Worm (Caenorhabditis elegans) whole organism, L1 larva: ENCODE measurements around the gene jmjd-3.2.

Source experiments
- C04F5.9 ChIP-seq: sonication (generic microtip); optimal IDR thresholded peaks from 2 replicates; lab custom pipeline; 2016; ENCODE audit warnings: missing genetic modification characterization, missing compliant biosample characterization
- aha-1 ChIP-seq: fragments of 150-350 bp; optimal IDR thresholded peaks from 2 replicates; lab custom pipeline; 2014; ENCODE audit warnings: missing biosample characterization, missing genetic modification characterization
- ama-1 ChIP-seq: fragments of 150-350 bp; optimal IDR thresholded peaks from 2 replicates; lab custom pipeline; 2014
- blmp-1 ChIP-seq: fragments of 150-350 bp; optimal IDR thresholded peaks from 2 replicates; lab custom pipeline; 2014; ENCODE audit warnings: missing biosample characterization, missing genetic modification characterization
- ceh-8 ChIP-seq: fragments of 200-800 bp; sonication (Bioruptor generic); optimal IDR thresholded peaks from 2 replicates; lab custom pipeline; 2018; ENCODE audit warnings: mild to moderate bottlenecking, missing genetic modification characterization, moderate library complexity, missing compliant biosample characterization
- ceh-82 ChIP-seq, 3 experiments: fragments of 150-350 bp in 1 of 3; sonication (generic microtip) in 2 of 3; optimal IDR thresholded peaks; 2 replicates each; lab custom pipeline; 2014 to 2017; ENCODE audit warnings: missing biosample characterization in 3 of 3, missing genetic modification characterization in 3 of 3
- ceh-88 ChIP-seq: fragments of 200-800 bp; sonication (Bioruptor generic); IDR thresholded peaks from 2 replicates; pipeline ENCODE4 v1.3.6; 2022; ENCODE audit warnings: missing genetic modification characterization, missing compliant biosample characterization
- ces-1 ChIP-seq: fragments of 150-350 bp; optimal IDR thresholded peaks from 2 replicates; lab custom pipeline; 2014; ENCODE audit warnings: missing biosample characterization, missing genetic modification reagents, missing genetic modification characterization
- dpl-1 ChIP-seq, 3 experiments: fragments of 150-350 bp in 2 of 3; sonication (generic microtip) in 1 of 3; optimal IDR thresholded peaks; 2 replicates each; lab custom pipeline; 2014 to 2017; ENCODE audit warnings: missing biosample characterization in 3 of 3, missing genetic modification characterization in 3 of 3, missing genetic modification reagents in 3 of 3
- efl-3 ChIP-seq: fragments of 200-800 bp; sonication (Bioruptor generic); optimal IDR thresholded peaks from 2 replicates; lab custom pipeline; 2018; ENCODE audit warnings: mild to moderate bottlenecking, missing genetic modification characterization, missing compliant biosample characterization
- egl-27 ChIP-seq, 2 experiments: fragments of 150-350 bp in 1 of 2; sonication (generic microtip); optimal IDR thresholded peaks; 3 replicates each; lab custom pipeline; 2017 to 2018; ENCODE audit warnings: missing biosample characterization in 2 of 2, missing genetic modification characterization in 2 of 2, missing genetic modification reagents in 2 of 2
- elt-3 ChIP-seq, 6 experiments: fragments of 150-350 bp in 1 of 6; sonication (generic microtip); optimal IDR thresholded peaks; 2 replicates each; lab custom pipeline; 2017 to 2018; ENCODE audit warnings: missing biosample characterization in 6 of 6, missing genetic modification characterization in 6 of 6, inconsistent platforms in 1 of 6
- fkh-4 ChIP-seq: sonication (generic microtip); optimal IDR thresholded peaks from 2 replicates; lab custom pipeline; 2016; ENCODE audit warnings: missing compliant biosample characterization, missing genetic modification characterization, borderline replicate concordance
- fkh-8 ChIP-seq: sonication (generic microtip); optimal IDR thresholded peaks from 2 replicates; lab custom pipeline; 2016; ENCODE audit warnings: mild to moderate bottlenecking, missing genetic modification characterization, missing compliant biosample characterization
- fos-1 ChIP-seq: fragments of 150-350 bp; optimal IDR thresholded peaks from 2 replicates; lab custom pipeline; 2014; ENCODE audit warnings: missing biosample characterization, missing genetic modification characterization
- hlh-17 ChIP-seq: fragments of 200-800 bp; sonication (Bioruptor generic); optimal IDR thresholded peaks from 2 replicates; lab custom pipeline; 2018; ENCODE audit warnings: missing genetic modification characterization, mild to moderate bottlenecking, missing compliant biosample characterization, moderate library complexity, borderline replicate concordance
- irx-1 ChIP-seq: sonication (generic microtip); optimal IDR thresholded peaks from 2 replicates; lab custom pipeline; 2016; ENCODE audit warnings: missing genetic modification characterization, missing compliant biosample characterization
- isw-1 ChIP-seq: fragments of 200-800 bp; sonication (Bioruptor generic); IDR thresholded peaks from 2 replicates; pipeline ENCODE4 v1.3.6; 2022; ENCODE audit warnings: missing genetic modification characterization, missing compliant biosample characterization
- lin-13 ChIP-seq: fragments of 150-350 bp; optimal IDR thresholded peaks from 2 replicates; lab custom pipeline; 2014; ENCODE audit warnings: missing biosample characterization, missing genetic modification reagents, missing genetic modification characterization
- lin-14 ChIP-seq: fragments of 200-800 bp; sonication (Bioruptor generic); optimal IDR thresholded peaks from 2 replicates; lab custom pipeline; 2018; ENCODE audit warnings: mild to moderate bottlenecking, missing genetic modification characterization, moderate library complexity, missing compliant biosample characterization
- lin-35 ChIP-seq, 2 experiments: fragments of 150-350 bp; optimal IDR thresholded peaks; 2 replicates each; lab custom pipeline; 2014; ENCODE audit warnings: missing biosample characterization in 2 of 2, missing genetic modification characterization in 2 of 2, missing genetic modification reagents in 2 of 2
- lin-39 ChIP-seq: fragments of 150-350 bp; optimal IDR thresholded peaks from 2 replicates; lab custom pipeline; 2014; ENCODE audit warnings: missing biosample characterization, missing genetic modification reagents, missing genetic modification characterization
- mep-1 ChIP-seq: fragments of 150-350 bp; optimal IDR thresholded peaks from 2 replicates; lab custom pipeline; 2014; ENCODE audit warnings: missing biosample characterization, missing genetic modification characterization
- nhr-12 ChIP-seq: sonication (generic microtip); optimal IDR thresholded peaks from 2 replicates; lab custom pipeline; 2017; ENCODE audit warnings: missing biosample characterization, missing genetic modification characterization
- nhr-20 ChIP-seq: sonication (generic microtip); optimal IDR thresholded peaks from 2 replicates; lab custom pipeline; 2016; ENCODE audit warnings: mild to moderate bottlenecking, missing genetic modification characterization, missing compliant biosample characterization
- nhr-71 ChIP-seq: sonication (generic microtip); optimal IDR thresholded peaks from 2 replicates; lab custom pipeline; 2016; ENCODE audit warnings: mild to moderate bottlenecking, missing genetic modification characterization, moderate library complexity, missing compliant biosample characterization
- nhr-85 ChIP-seq: sonication (generic microtip); peaks from one replicate; lab custom pipeline; 2016; ENCODE audit warnings: missing genetic modification characterization, inconsistent platforms, missing compliant biosample characterization
- nhr-90 ChIP-seq: sonication (generic microtip); optimal IDR thresholded peaks from 2 replicates; lab custom pipeline; 2016; ENCODE audit warnings: mild to moderate bottlenecking, missing genetic modification characterization, missing compliant biosample characterization; ENCODE audit not compliant: poor library complexity
- pax-3 ChIP-seq: fragments of 200-800 bp; sonication (Bioruptor generic); optimal IDR thresholded peaks from 2 replicates; lab custom pipeline; 2018; ENCODE audit warnings: mild to moderate bottlenecking, missing genetic modification characterization, moderate library complexity, missing compliant biosample characterization
- pqm-1 ChIP-seq: sonication (generic microtip); optimal IDR thresholded peaks from 3 replicates; lab custom pipeline; 2017; ENCODE audit warnings: missing biosample characterization, missing genetic modification characterization
- snpc-4 ChIP-seq: fragments of 150-350 bp; optimal IDR thresholded peaks from 2 replicates; lab custom pipeline; 2014; ENCODE audit warnings: missing biosample characterization, missing genetic modification characterization
- snu-23 ChIP-seq: sonication (generic microtip); optimal IDR thresholded peaks from 2 replicates; lab custom pipeline; 2016; ENCODE audit warnings: missing genetic modification characterization, missing compliant biosample characterization
- sptf-1 ChIP-seq: fragments of 150-350 bp; optimal IDR thresholded peaks from 2 replicates; lab custom pipeline; 2014; ENCODE audit warnings: missing biosample characterization, missing genetic modification characterization
- sup-37 ChIP-seq: fragments of 200-800 bp; sonication (Bioruptor generic); optimal IDR thresholded peaks from 2 replicates; lab custom pipeline; 2018; ENCODE audit warnings: mild to moderate bottlenecking, missing genetic modification characterization, missing compliant biosample characterization
- tbx-2 ChIP-seq: sonication (generic microtip); optimal IDR thresholded peaks from 2 replicates; lab custom pipeline; 2016; ENCODE audit warnings: missing genetic modification characterization, missing compliant biosample characterization
- tlp-1 ChIP-seq: fragments of 150-350 bp; optimal IDR thresholded peaks from 2 replicates; lab custom pipeline; 2014; ENCODE audit warnings: missing biosample characterization, missing genetic modification characterization
- unc-30 ChIP-seq: sonication (generic microtip); optimal IDR thresholded peaks from 2 replicates; lab custom pipeline; 2017; ENCODE audit warnings: missing biosample characterization, missing genetic modification characterization
- unc-86 ChIP-seq: sonication (generic microtip); optimal IDR thresholded peaks from 2 replicates; lab custom pipeline; 2016; ENCODE audit warnings: missing genetic modification characterization, missing compliant biosample characterization
- unc-98 ChIP-seq: fragments of 200-800 bp; sonication (Bioruptor generic); IDR thresholded peaks from 2 replicates; pipeline ENCODE4 v1.3.6; 2022; ENCODE audit warnings: missing genetic modification characterization, missing compliant biosample characterization
- vab-15 ChIP-seq: sonication (generic microtip); optimal IDR thresholded peaks from 2 replicates; lab custom pipeline; 2017; ENCODE audit warnings: missing genotype, mild to moderate bottlenecking, missing genetic modification characterization, missing compliant biosample characterization
- zag-1 ChIP-seq: fragments of 150-350 bp; optimal IDR thresholded peaks from 2 replicates; lab custom pipeline; 2014; ENCODE audit warnings: missing biosample characterization, missing genetic modification characterization
- ztf-11 ChIP-seq, 2 experiments: sonication (generic microtip); optimal IDR thresholded peaks; 2 replicates each; lab custom pipeline; 2016 to 2017; ENCODE audit warnings: missing genetic modification characterization in 2 of 2, missing biosample characterization in 1 of 2, missing compliant biosample characterization in 1 of 2
- ztf-4 ChIP-seq: fragments of 150-350 bp; optimal IDR thresholded peaks from 2 replicates; lab custom pipeline; 2014; ENCODE audit warnings: missing biosample characterization, missing genetic modification characterization

The jmjd-3.2 gene

DNA sequence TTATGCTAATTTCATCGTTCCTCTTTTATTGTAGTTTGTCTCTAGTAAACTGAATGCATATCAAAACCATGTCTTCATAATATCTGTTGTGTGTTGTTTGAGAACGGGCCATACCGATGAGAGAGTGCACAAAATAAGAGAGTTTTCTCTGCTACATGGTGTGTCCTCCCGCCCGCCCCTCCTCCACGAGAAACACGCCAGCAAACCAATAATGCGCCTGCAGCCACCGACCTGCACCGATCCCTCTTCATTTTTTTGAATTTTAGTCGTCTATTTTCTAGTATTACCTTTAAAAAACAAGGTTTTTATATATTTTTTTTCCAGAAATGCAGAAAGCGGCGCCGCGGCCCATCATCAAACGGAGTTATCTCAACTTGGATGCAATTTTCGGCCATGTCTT, 32.2 kb downstream of the jmjd-3.2 start, which contains the start of gene gfi-3 (continued):
- TF ChIP-seq unc-30 (tag; lab: Kevin White, UChicago) (no peak), vab-15 (tag; lab: Kevin White, UChicago) (no peak), ces-1 (GFP tag; lab: Kevin White, UChicago) (no peak), ceh-8 (GFP tag; lab: Kevin White, UChicago) (peak; percentile 7), dpl-1 (GFP tag; optimal IDR thresholded peaks at IDR 0.05; lab: Kevin White, UChicago) (peak; percentile 68 to 79 (median 74)), egl-27 (tag; optimal IDR thresholded peaks at IDR 0.05; lab: Kevin White, UChicago) (no peak)

DNA sequence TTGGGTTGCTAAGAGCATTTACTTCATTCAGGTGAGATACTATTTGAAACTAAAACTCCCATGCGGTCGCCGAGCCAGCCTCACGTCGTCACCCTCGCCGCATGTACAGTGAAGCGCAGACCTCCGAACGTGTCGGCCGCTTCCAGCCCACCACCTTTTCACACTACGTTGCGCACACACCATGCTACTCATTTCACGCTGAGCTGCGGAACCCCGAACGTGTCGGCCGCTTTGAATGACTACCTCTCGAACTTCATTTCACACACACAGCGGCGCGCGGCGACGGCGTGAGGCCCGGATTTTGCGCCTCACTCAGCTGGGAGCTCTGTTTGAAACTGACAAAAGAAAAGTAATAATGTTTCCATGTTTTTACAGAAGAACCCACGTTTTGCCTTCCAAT, 33.6 kb downstream of the jmjd-3.2 start:
- no peak for TF ChIP-seq irx-1
- TF ChIP-seq unc-86 (tag; lab: Kevin White, UChicago), result no peak
- no peak for TF ChIP-seq unc-30 (tag; lab: Kevin White, UChicago)
- peak; percentile 77 for TF ChIP-seq snpc-4 (tag; lab: Kevin White, UChicago)

DNA sequence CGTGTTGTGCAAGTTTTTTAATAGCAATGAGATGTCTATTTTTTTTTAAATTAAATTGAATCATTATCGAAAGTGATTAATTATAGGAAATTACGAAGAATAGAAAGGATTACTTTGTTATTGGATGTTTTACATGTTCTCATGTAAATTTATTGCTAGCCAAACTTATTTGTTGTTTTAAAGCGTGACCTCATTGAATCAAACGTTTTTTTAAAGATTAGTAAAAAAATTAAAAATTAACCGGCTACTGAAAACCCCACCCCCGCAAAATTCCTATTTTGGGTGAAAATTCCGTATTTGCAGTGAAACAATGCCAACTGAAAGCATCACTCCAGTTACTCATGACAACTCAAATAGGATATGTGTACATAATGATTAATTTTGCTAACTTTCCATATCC, 36.8 kb downstream of the jmjd-3.2 start, which contains the start of gene M163.8:
TSS of gene M163.8 (plus strand) at position 301 of the 400 bp plus-strand sequence.
- TF ChIP-seq nhr-85 (peak; percentile 21), isw-1 (no peak)

DNA sequence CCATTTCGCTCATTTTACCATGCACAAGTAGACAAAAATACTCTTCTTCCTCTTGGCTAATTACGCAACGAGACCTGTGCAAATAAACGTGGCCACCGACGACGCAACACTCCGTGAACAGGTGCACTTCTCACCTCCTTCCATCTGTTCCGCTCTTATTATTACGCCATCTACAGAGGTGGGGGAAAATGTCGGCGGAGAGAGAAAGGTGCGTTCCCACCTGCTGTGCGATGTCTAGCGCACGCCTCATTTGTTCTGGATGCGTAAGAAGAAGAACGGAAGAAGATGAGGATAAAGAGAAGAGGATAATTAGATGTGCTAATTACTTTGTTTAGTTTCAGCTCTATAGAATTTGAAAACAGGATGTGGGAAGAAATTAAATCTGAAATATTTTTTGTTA, 38.5 kb downstream of the jmjd-3.2 start:
- TF ChIP-seq blmp-1 (tag; lab: Kevin White, UChicago) (peak; percentile 16), snpc-4 (tag; lab: Kevin White, UChicago) (no peak), hlh-17 (no peak), nhr-20 (tag; lab: Kevin White, UChicago) (no peak)

DNA sequence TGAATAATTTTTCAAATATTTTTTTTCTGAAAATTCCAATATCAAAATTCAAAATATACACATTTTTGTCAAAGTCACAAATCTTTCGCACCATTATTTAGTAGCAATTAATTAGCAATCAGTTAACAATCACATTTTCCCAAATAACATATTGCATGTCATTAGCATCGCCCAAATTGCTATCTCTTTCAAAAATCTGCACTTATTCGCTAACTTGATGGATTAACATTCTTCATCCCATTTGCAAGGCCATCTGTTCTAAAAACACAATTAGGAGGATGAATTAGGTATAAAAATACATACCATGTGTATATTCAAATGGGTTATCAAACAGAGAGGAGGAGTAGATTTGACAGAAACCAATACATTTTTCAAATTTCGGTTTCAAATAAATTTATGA, 39.3 kb downstream of the jmjd-3.2 start:
- no peak for TF ChIP-seq nhr-90 (tag; lab: Kevin White, UChicago)
- TF ChIP-seq nhr-85, result peak; percentile 89
- TF ChIP-seq mep-1 (tag; lab: Kevin White, UChicago), result peak; percentile 30
- no peak for TF ChIP-seq tlp-1 (tag; lab: Kevin White, UChicago)
- TF ChIP-seq nhr-71, result peak; percentile 31
- TF ChIP-seq efl-3 (GFP tag; lab: Kevin White, UChicago), result peak; percentile 46
- no peak for TF ChIP-seq fkh-4
- no peak for TF ChIP-seq aha-1 (tag; lab: Kevin White, UChicago)
- TF ChIP-seq irx-1, result peak; percentile 51
- no peak for TF ChIP-seq C04F5.9 (tag; lab: Kevin White, UChicago)
- TF ChIP-seq tbx-2 (tag; lab: Kevin White, UChicago), result peak; percentile 2
- TF ChIP-seq lin-35 (GFP tag; optimal IDR thresholded peaks at IDR 0.05; lab: Kevin White, UChicago), result no peak
- peak; percentile 34 for TF ChIP-seq lin-14 (GFP tag; lab: Kevin White, UChicago)
- peak; percentile 61 for TF ChIP-seq lin-39 (tag; lab: Kevin White, UChicago)
- no peak for TF ChIP-seq ama-1

DNA sequence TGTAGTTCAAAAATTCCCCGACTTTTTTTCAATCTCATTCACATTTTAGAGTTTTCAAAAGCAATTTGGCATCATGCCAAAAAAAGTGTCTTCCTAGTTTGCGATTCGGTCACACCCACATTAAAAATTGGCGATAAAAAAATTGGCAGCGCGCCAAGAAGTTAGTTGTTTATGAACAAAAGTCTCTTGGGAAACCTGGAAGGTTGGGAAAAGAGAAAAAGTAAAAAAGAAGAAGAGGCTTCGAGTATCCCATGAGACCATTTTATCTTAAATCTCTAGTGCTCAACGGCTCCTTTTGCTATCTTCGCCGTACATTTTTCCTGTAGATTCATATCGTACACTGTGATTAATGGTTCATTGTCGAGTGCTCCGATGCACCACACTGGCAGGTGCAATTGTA, 39.8 kb downstream of the jmjd-3.2 start:
- TF ChIP-seq sptf-1 (no peak), ceh-88 (no peak), pqm-1 (tag; lab: Kevin White, UChicago) (no peak), aha-1 (tag; lab: Kevin White, UChicago) (no peak), ceh-82 (tag; optimal IDR thresholded peaks at IDR 0.05; lab: Kevin White, UChicago) (no peak)

DNA sequence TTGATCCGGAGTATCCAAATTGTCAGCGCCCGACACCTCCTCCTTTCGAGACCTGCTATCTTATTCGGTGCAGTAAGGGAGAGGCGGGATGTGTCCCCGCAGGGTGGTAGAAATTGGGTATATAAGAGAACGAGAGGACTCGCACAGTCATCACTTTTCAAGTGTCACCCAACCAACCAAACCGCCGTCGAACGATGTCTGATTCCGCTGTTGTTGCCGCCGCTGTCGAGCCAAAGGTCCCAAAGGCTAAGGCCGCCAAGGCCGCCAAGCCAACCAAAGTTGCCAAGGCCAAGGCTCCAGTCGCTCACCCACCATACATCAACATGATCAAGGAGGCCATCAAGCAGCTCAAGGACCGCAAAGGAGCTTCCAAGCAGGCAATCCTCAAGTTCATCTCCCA, 41.9 kb downstream of the jmjd-3.2 start, which contains the start of gene his-24:
TSS of gene his-24 (plus strand) at position 150 of the 400 bp plus-strand sequence.
- TF ChIP-seq fkh-8 (tag; lab: Kevin White, UChicago) (peak; percentile 72), ztf-11 (tag; optimal IDR thresholded peaks at IDR 0.05; lab: Kevin White, UChicago) (peak in 1 of 2 experiments; percentile 70), sup-37 (GFP tag; lab: Kevin White, UChicago) (peak; percentile 43), elt-3 (tag; optimal IDR thresholded peaks at IDR 0.05; lab: Kevin White, UChicago) (peak in 2 of 6 experiments; percentile 9 to 56), pax-3 (tag; lab: Kevin White, UChicago) (peak; percentile 18), zag-1 (no peak), unc-98 (no peak), fkh-4 (no peak), nhr-12 (tag; lab: Kevin White, UChicago) (no peak), fos-1 (tag; lab: Kevin White, UChicago) (peak; percentile 12), lin-13 (GFP tag; lab: Kevin White, UChicago) (peak; percentile 52), ztf-4 (tag; lab: Kevin White, UChicago) (no peak), aha-1 (tag; lab: Kevin White, UChicago) (no peak), snu-23 (peak; percentile 73)
